Worm (Caenorhabditis elegans) whole organism, L1 larva: ENCODE measurements around the gene col-184.
A peak's percentile ranks its signal among the peaks of the same experiment; 100 is the strongest.

Experiments
- C34B4.2 ChIP-seq: sonication (generic microtip); optimal IDR thresholded peaks from 2 replicates; lab custom pipeline; 2017; ENCODE audit warnings: mild to moderate bottlenecking, missing genetic modification characterization, missing compliant biosample characterization
- Y116A8C.19 ChIP-seq: sonication (generic microtip); optimal IDR thresholded peaks from 2 replicates; lab custom pipeline; 2016; ENCODE audit warnings: missing compliant biosample characterization, missing genetic modification characterization, borderline replicate concordance
- ceh-63 ChIP-seq: fragments of 200-800 bp; sonication (Bioruptor generic); optimal IDR thresholded peaks from 2 replicates; lab custom pipeline; 2018; ENCODE audit warnings: mild to moderate bottlenecking, missing genetic modification characterization, missing compliant biosample characterization
- ceh-8 ChIP-seq: fragments of 200-800 bp; sonication (Bioruptor generic); optimal IDR thresholded peaks from 2 replicates; lab custom pipeline; 2018; ENCODE audit warnings: mild to moderate bottlenecking, missing genetic modification characterization, moderate library complexity, missing compliant biosample characterization
- ceh-82 ChIP-seq, 3 experiments: fragments of 150-350 bp in 1 of 3; sonication (generic microtip) in 2 of 3; optimal IDR thresholded peaks; 2 replicates each; lab custom pipeline; 2014 to 2017; ENCODE audit warnings: missing biosample characterization in 3 of 3, missing genetic modification characterization in 3 of 3
- ceh-88 ChIP-seq: fragments of 200-800 bp; sonication (Bioruptor generic); IDR thresholded peaks from 2 replicates; pipeline ENCODE4 v1.3.6; 2022; ENCODE audit warnings: missing genetic modification characterization, missing compliant biosample characterization
- ceh-90 ChIP-seq: sonication (generic microtip); optimal IDR thresholded peaks from 2 replicates; lab custom pipeline; 2016; ENCODE audit warnings: missing genetic modification characterization, missing compliant biosample characterization
- ces-1 ChIP-seq: fragments of 150-350 bp; optimal IDR thresholded peaks from 2 replicates; lab custom pipeline; 2014; ENCODE audit warnings: missing biosample characterization, missing genetic modification reagents, missing genetic modification characterization
- dsc-1 ChIP-seq: sonication (generic microtip); optimal IDR thresholded peaks from 2 replicates; lab custom pipeline; 2016; ENCODE audit warnings: mild to moderate bottlenecking, missing genetic modification characterization, missing compliant biosample characterization
- egl-13 ChIP-seq: sonication (generic microtip); optimal IDR thresholded peaks from 2 replicates; lab custom pipeline; 2016; ENCODE audit warnings: missing genotype, missing genetic modification reagents, missing genetic modification characterization, missing compliant biosample characterization
- elt-3 ChIP-seq, 6 experiments: fragments of 150-350 bp in 1 of 6; sonication (generic microtip); optimal IDR thresholded peaks; 2 replicates each; lab custom pipeline; 2017 to 2018; ENCODE audit warnings: missing biosample characterization in 6 of 6, missing genetic modification characterization in 6 of 6, inconsistent platforms in 1 of 6
- fkh-10 ChIP-seq: sonication (generic microtip); optimal IDR thresholded peaks from 2 replicates; lab custom pipeline; 2017; ENCODE audit warnings: missing biosample characterization, missing genetic modification reagents, missing genetic modification characterization
- fkh-8 ChIP-seq: sonication (generic microtip); optimal IDR thresholded peaks from 2 replicates; lab custom pipeline; 2016; ENCODE audit warnings: mild to moderate bottlenecking, missing genetic modification characterization, missing compliant biosample characterization
- fos-1 ChIP-seq: fragments of 150-350 bp; optimal IDR thresholded peaks from 2 replicates; lab custom pipeline; 2014; ENCODE audit warnings: missing biosample characterization, missing genetic modification characterization
- isw-1 ChIP-seq: fragments of 200-800 bp; sonication (Bioruptor generic); IDR thresholded peaks from 2 replicates; pipeline ENCODE4 v1.3.6; 2022; ENCODE audit warnings: missing genetic modification characterization, missing compliant biosample characterization
- lin-14 ChIP-seq: fragments of 200-800 bp; sonication (Bioruptor generic); optimal IDR thresholded peaks from 2 replicates; lab custom pipeline; 2018; ENCODE audit warnings: mild to moderate bottlenecking, missing genetic modification characterization, moderate library complexity, missing compliant biosample characterization
- lin-15B ChIP-seq: fragments of 150-350 bp; sonication (generic microtip); optimal IDR thresholded peaks from 3 replicates; lab custom pipeline; 2014; ENCODE audit warnings: missing biosample characterization, missing genetic modification characterization
- lin-35 ChIP-seq, 2 experiments: fragments of 150-350 bp; optimal IDR thresholded peaks; 2 replicates each; lab custom pipeline; 2014; ENCODE audit warnings: missing biosample characterization in 2 of 2, missing genetic modification characterization in 2 of 2, missing genetic modification reagents in 2 of 2
- lin-39 ChIP-seq: fragments of 150-350 bp; optimal IDR thresholded peaks from 2 replicates; lab custom pipeline; 2014; ENCODE audit warnings: missing biosample characterization, missing genetic modification reagents, missing genetic modification characterization
- lsy-2 ChIP-seq, 2 experiments: fragments of 150-350 bp; optimal IDR thresholded peaks; 2 replicates each; lab custom pipeline; 2014; ENCODE audit warnings: missing biosample characterization in 2 of 2, missing genetic modification characterization in 2 of 2
- mdl-1 ChIP-seq, 2 experiments: fragments of 150-350 bp; optimal IDR thresholded peaks; 2 replicates each; lab custom pipeline; 2014 to 2017; ENCODE audit warnings: missing biosample characterization in 2 of 2, missing genetic modification characterization in 2 of 2, inconsistent platforms in 1 of 2
- mef-2 ChIP-seq: fragments of 150-350 bp; optimal IDR thresholded peaks from 2 replicates; lab custom pipeline; 2014; ENCODE audit warnings: missing biosample characterization, missing genetic modification characterization
- mep-1 ChIP-seq: fragments of 150-350 bp; optimal IDR thresholded peaks from 2 replicates; lab custom pipeline; 2014; ENCODE audit warnings: missing biosample characterization, missing genetic modification characterization
- nhr-12 ChIP-seq: sonication (generic microtip); optimal IDR thresholded peaks from 2 replicates; lab custom pipeline; 2017; ENCODE audit warnings: missing biosample characterization, missing genetic modification characterization
- nhr-237 ChIP-seq: fragments of 150-350 bp; optimal IDR thresholded peaks from 2 replicates; lab custom pipeline; 2014; ENCODE audit warnings: missing biosample characterization, missing genetic modification characterization
- nhr-47 ChIP-seq: sonication (generic microtip); optimal IDR thresholded peaks from 2 replicates; lab custom pipeline; 2016; ENCODE audit warnings: mild to moderate bottlenecking, missing genetic modification characterization, moderate library complexity, missing compliant biosample characterization
- nhr-71 ChIP-seq: sonication (generic microtip); optimal IDR thresholded peaks from 2 replicates; lab custom pipeline; 2016; ENCODE audit warnings: mild to moderate bottlenecking, missing genetic modification characterization, moderate library complexity, missing compliant biosample characterization
- nhr-84 ChIP-seq: sonication (generic microtip); optimal IDR thresholded peaks from 2 replicates; lab custom pipeline; 2017; ENCODE audit warnings: missing biosample characterization, missing genetic modification characterization
- nhr-85 ChIP-seq: sonication (generic microtip); peaks from one replicate; lab custom pipeline; 2016; ENCODE audit warnings: missing genetic modification characterization, inconsistent platforms, missing compliant biosample characterization
- pax-3 ChIP-seq: fragments of 200-800 bp; sonication (Bioruptor generic); optimal IDR thresholded peaks from 2 replicates; lab custom pipeline; 2018; ENCODE audit warnings: mild to moderate bottlenecking, missing genetic modification characterization, moderate library complexity, missing compliant biosample characterization
- pqm-1 ChIP-seq: sonication (generic microtip); optimal IDR thresholded peaks from 3 replicates; lab custom pipeline; 2017; ENCODE audit warnings: missing biosample characterization, missing genetic modification characterization
- snu-23 ChIP-seq: sonication (generic microtip); optimal IDR thresholded peaks from 2 replicates; lab custom pipeline; 2016; ENCODE audit warnings: missing genetic modification characterization, missing compliant biosample characterization
- sox-4 ChIP-seq: sonication (generic microtip); optimal IDR thresholded peaks from 2 replicates; lab custom pipeline; 2016; ENCODE audit warnings: missing genetic modification characterization, missing compliant biosample characterization
- swsn-7 ChIP-seq: sonication (generic microtip); optimal IDR thresholded peaks from 2 replicates; lab custom pipeline; 2016; ENCODE audit warnings: missing genetic modification characterization, missing compliant biosample characterization
- tbx-2 ChIP-seq: sonication (generic microtip); optimal IDR thresholded peaks from 2 replicates; lab custom pipeline; 2016; ENCODE audit warnings: missing genetic modification characterization, missing compliant biosample characterization
- unc-86 ChIP-seq: sonication (generic microtip); optimal IDR thresholded peaks from 2 replicates; lab custom pipeline; 2016; ENCODE audit warnings: missing genetic modification characterization, missing compliant biosample characterization
- unc-98 ChIP-seq: fragments of 200-800 bp; sonication (Bioruptor generic); IDR thresholded peaks from 2 replicates; pipeline ENCODE4 v1.3.6; 2022; ENCODE audit warnings: missing genetic modification characterization, missing compliant biosample characterization
- xbp-1 ChIP-seq: sonication (generic microtip); optimal IDR thresholded peaks from 2 replicates; lab custom pipeline; 2016; ENCODE audit warnings: missing genetic modification characterization, missing compliant biosample characterization
- zip-4 ChIP-seq: fragments of 200-800 bp; sonication (Bioruptor generic); optimal IDR thresholded peaks from 2 replicates; lab custom pipeline; 2018; ENCODE audit warnings: mild to moderate bottlenecking, missing genetic modification characterization, moderate library complexity, missing compliant biosample characterization
- ztf-4 ChIP-seq: fragments of 150-350 bp; optimal IDR thresholded peaks from 2 replicates; lab custom pipeline; 2014; ENCODE audit warnings: missing biosample characterization, missing genetic modification characterization

The col-184 gene

ce11 chrX:13499098-13499497, 29.8 kb downstream of the col-184 start:
- no peak for TF ChIP-seq ces-1 (GFP tag; lab: Kevin White, UChicago)
- no peak for TF ChIP-seq mef-2
- TF ChIP-seq dsc-1 (tag; lab: Kevin White, UChicago) = no peak
- TF ChIP-seq ceh-88 (GFP tag; lab: Robert Waterston, UW) = no peak
- peak; percentile 31 for TF ChIP-seq nhr-85 (tag; lab: Kevin White, UChicago)
- peak; percentile 41 for TF ChIP-seq lin-14
- TF ChIP-seq nhr-12 (tag; lab: Kevin White, UChicago) = no peak
- peak; percentile 77 for TF ChIP-seq fkh-10 (GFP tag; lab: Kevin White, UChicago)

- no peak for TF ChIP-seq snu-23 (GFP tag; lab: Kevin White, UChicago)
- no peak for TF ChIP-seq fos-1 (tag; lab: Kevin White, UChicago)
- peak; percentile 47 for TF ChIP-seq lin-14
- TF ChIP-seq ceh-8 (GFP tag; lab: Kevin White, UChicago) = peak; percentile 5
- peak; percentile 39 for TF ChIP-seq nhr-47 (tag; lab: Kevin White, UChicago)
- TF ChIP-seq pax-3 (tag; lab: Kevin White, UChicago) = peak; percentile 27
- TF ChIP-seq fkh-8 = peak; percentile 79
- TF ChIP-seq sox-4 = peak; percentile 10
- peak; percentile 81 for TF ChIP-seq dsc-1 (tag; lab: Kevin White, UChicago)
- TF ChIP-seq nhr-71 (tag; lab: Kevin White, UChicago) = peak; percentile 46
- TF ChIP-seq swsn-7 (tag; lab: Kevin White, UChicago) = no peak
These were observed 30.7 kb downstream of the col-184 start for ce11 chrX:13499923-13500322.

ce11 chrX:13500568-13500967, 31.3 kb downstream of the col-184 start, which contains the start of gene sad-1:
sad-1 (minus strand) TSS chrX:13500668.
- TF ChIP-seq lin-14 (peak; percentile 38), nhr-47 (tag; lab: Kevin White, UChicago) (no peak)

ce11 chrX:13502282-13502681, 33.0 kb downstream of the col-184 start:
- no peak for TF ChIP-seq mdl-1 (tag; optimal IDR thresholded peaks at IDR 0.05; lab: Kevin White, UChicago)
- TF ChIP-seq egl-13 = peak; percentile 22
- TF ChIP-seq lin-35 (GFP tag; optimal IDR thresholded peaks at IDR 0.05; lab: Kevin White, UChicago) = peak in 1 of 2 experiments; percentile 5
- no peak for TF ChIP-seq elt-3 (tag; optimal IDR thresholded peaks at IDR 0.05; lab: Kevin White, UChicago)
- TF ChIP-seq isw-1 (GFP tag; lab: Robert Waterston, UW) = peak; percentile 30
- TF ChIP-seq nhr-47 (tag; lab: Kevin White, UChicago) = peak; percentile 51
- peak; percentile 18 for TF ChIP-seq snu-23 (GFP tag; lab: Kevin White, UChicago)
- TF ChIP-seq swsn-7 (tag; lab: Kevin White, UChicago) = peak; percentile 52
- peak; percentile 9 to 51 for TF ChIP-seq lsy-2 (tag; optimal IDR thresholded peaks at IDR 0.05; lab: Kevin White, UChicago)
- TF ChIP-seq ceh-82 (tag; optimal IDR thresholded peaks at IDR 0.05; lab: Kevin White, UChicago) = peak in 2 of 3 experiments; percentile 54 to 75
- no peak for TF ChIP-seq lin-39 (tag; lab: Kevin White, UChicago)
- peak; percentile 33 for TF ChIP-seq xbp-1 (tag; lab: Kevin White, UChicago)
- no peak for TF ChIP-seq unc-98 (GFP tag; lab: Robert Waterston, UW)
- TF ChIP-seq ceh-90 = no peak
- TF ChIP-seq mef-2 = no peak
- no peak for TF ChIP-seq ceh-63 (GFP tag; lab: Kevin White, UChicago)
- TF ChIP-seq Y116A8C.19 (tag; lab: Kevin White, UChicago) = no peak
- TF ChIP-seq pqm-1 = no peak
- no peak for TF ChIP-seq nhr-237 (tag; lab: Kevin White, UChicago)
- no peak for TF ChIP-seq nhr-84 (tag; lab: Kevin White, UChicago)
- no peak for TF ChIP-seq ces-1 (GFP tag; lab: Kevin White, UChicago)
- TF ChIP-seq ztf-4 (tag; lab: Kevin White, UChicago) = no peak
- TF ChIP-seq nhr-85 (tag; lab: Kevin White, UChicago) = no peak
- TF ChIP-seq fkh-10 (GFP tag; lab: Kevin White, UChicago) = peak; percentile 44
- TF ChIP-seq dsc-1 (tag; lab: Kevin White, UChicago) = peak; percentile 7
- peak; percentile 9 for TF ChIP-seq lin-15B (tag; lab: Kevin White, UChicago)
- TF ChIP-seq fkh-8 = peak; percentile 66
- TF ChIP-seq zip-4 = no peak
- peak; percentile 86 for TF ChIP-seq lin-14
- TF ChIP-seq C34B4.2 (tag; lab: Kevin White, UChicago) = no peak
- TF ChIP-seq tbx-2 = peak; percentile 28
- TF ChIP-seq mep-1 (tag; lab: Kevin White, UChicago) = peak; percentile 23
- TF ChIP-seq unc-86 (tag; lab: Kevin White, UChicago) = peak; percentile 33
- TF ChIP-seq nhr-71 (tag; lab: Kevin White, UChicago) = peak; percentile 46
- TF ChIP-seq, all 84 proteins: peak for 18
